Worm (Caenorhabditis elegans) whole organism, L3 larva: ENCODE measurements around the gene ikke-1.

Experiments
- egl-27 ChIP-seq: sonication (generic microtip); optimal IDR thresholded peaks from 4 replicates; lab custom pipeline; 2017; ENCODE audit warnings: missing biosample characterization, missing genetic modification reagents, missing genetic modification characterization
- lin-39 ChIP-seq: fragments of 150-350 bp; optimal IDR thresholded peaks from 2 replicates; lab custom pipeline; 2018; ENCODE audit warnings: missing biosample characterization, missing genetic modification reagents, missing genetic modification characterization
- nhr-11 ChIP-seq: fragments of 150-350 bp; optimal IDR thresholded peaks from 2 replicates; lab custom pipeline; 2014; ENCODE audit warnings: missing biosample characterization, missing genetic modification characterization
- nhr-12 ChIP-seq: fragments of 150-350 bp; optimal IDR thresholded peaks from 2 replicates; lab custom pipeline; 2014; ENCODE audit warnings: missing biosample characterization, missing genetic modification characterization
- ztf-11 ChIP-seq: fragments of 150-350 bp; optimal IDR thresholded peaks from 2 replicates; lab custom pipeline; 2014; ENCODE audit warnings: missing biosample characterization, missing genetic modification characterization

DNA sequence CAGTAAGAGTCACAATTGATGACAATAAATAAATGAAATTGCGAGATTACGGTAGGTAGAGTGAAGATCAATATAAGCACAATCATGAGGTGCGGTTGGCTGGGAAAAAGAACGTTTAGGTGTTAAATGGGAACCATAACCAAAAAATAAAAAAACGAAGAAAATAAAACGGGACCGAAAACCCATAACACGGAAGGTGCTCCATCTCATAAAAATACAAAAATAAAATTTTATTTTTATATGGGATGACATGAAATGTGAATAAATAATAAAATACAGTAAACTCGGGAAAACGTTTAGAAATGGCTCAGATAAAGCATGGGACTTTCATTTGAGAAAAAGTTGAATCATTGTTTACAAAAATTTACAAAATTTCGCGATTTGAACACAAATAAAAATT lies 25.0 kb upstream of the ikke-1 start, which contains the start of gene F02A9.7:
- TF ChIP-seq ztf-11 (tag; lab: Kevin White, UChicago) (no peak), nhr-12 (tag; lab: Kevin White, UChicago) (no peak), lin-39 (no peak), egl-27 (no peak), nhr-11 (tag; lab: Kevin White, UChicago) (no peak)
